Comparison of ENCODE assay signal across 4 worm cellular contexts in the genomic region with DNA sequence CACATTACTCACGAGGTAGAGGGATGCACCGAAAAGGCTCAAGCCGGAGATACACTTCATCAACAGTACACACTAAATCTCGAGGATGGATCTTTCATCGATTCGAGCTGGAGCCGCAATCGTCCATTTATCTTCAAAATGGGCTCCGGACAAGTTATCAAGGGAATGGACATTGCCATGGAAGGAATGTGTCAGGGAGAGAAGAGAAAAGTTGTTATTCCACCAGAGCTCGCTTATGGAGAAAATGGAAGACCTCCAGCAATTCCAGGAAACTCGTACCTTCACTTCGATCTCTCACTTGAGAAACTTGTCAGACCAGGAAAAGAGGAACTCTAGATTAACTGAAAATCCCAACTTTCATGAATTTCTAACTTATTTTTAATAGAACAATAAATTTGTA.
TF ChIP-seq lines count a peak whose summit lies in the region.

No protein-coding gene starts in this region.

TF ChIP-seq in whole organism, L4 larva, 104 proteins besides CTCF, POLR2A, EP300 and RAD21:
- peak; percentile 56 for TF ChIP-seq ama-1 (optimal IDR thresholded peaks at IDR 0.05; lab: Kevin White, UChicago)
- peak; percentile 86 for TF ChIP-seq aha-1 (tag; lab: Kevin White, UChicago)
- TF ChIP-seq lim-7 (GFP tag; IDR thresholded peaks at IDR 0.05; lab: Robert Waterston, UW): no peak
- no peak for TF ChIP-seq set-16 (GFP tag; IDR thresholded peaks at IDR 0.05; lab: Robert Waterston, UW)
- no peak for TF ChIP-seq nhr-41 (GFP tag; IDR thresholded peaks at IDR 0.05; lab: Robert Waterston, UW)

TF ChIP-seq in whole organism, early embryonic, 17 proteins besides CTCF, POLR2A, EP300 and RAD21:
- TF ChIP-seq ama-1 (optimal IDR thresholded peaks at IDR 0.05; lab: Kevin White, UChicago): peak; percentile 75
- TF ChIP-seq B0310.2 (tag; optimal IDR thresholded peaks at IDR 0.05; lab: Kevin White, UChicago): no peak

TF ChIP-seq in whole organism, late embryonic, 69 proteins besides CTCF, POLR2A, EP300 and RAD21:
- TF ChIP-seq che-1 (tag; optimal IDR thresholded peaks at IDR 0.05; lab: Kevin White, UChicago) (no peak), ama-1 (optimal IDR thresholded peaks at IDR 0.05; lab: Kevin White, UChicago) (peak; percentile 63)

TF ChIP-seq in whole organism, young adult, 124 proteins besides CTCF, POLR2A, EP300 and RAD21:
- TF ChIP-seq F22D6.2 (tag; optimal IDR thresholded peaks at IDR 0.05; lab: Kevin White, UChicago) (no peak), hrde-1 (tag; optimal IDR thresholded peaks at IDR 0.05; lab: Kevin White, UChicago; ENCODE audit: borderline replicate concordance) (no peak), bed-2 (GFP tag; IDR thresholded peaks at IDR 0.05; lab: Robert Waterston, UW) (no peak), Y56A3A.18 (GFP tag; IDR thresholded peaks at IDR 0.05; lab: Robert Waterston, UW) (0 out of 2 replicates have a peak, but pooled peaks have one; percentile 41), attf-6 (GFP tag; IDR thresholded peaks at IDR 0.05; lab: Robert Waterston, UW) (0 out of 2 replicates have a peak, but pooled peaks have one; percentile 23), ZK185.1 (tag; optimal IDR thresholded peaks at IDR 0.05; lab: Kevin White, UChicago; ENCODE audit: poor library complexity, severe bottlenecking) (peak; percentile 18)
